Fruit fly (Drosophila melanogaster) whole organism, prepupa: ENCODE data around the gene CG3739.
A peak's percentile ranks its signal among the peaks of the same experiment; 100 is the strongest.

Source experiments
- Blimp-1 ChIP-seq: fragments of 200-800 bp; sonication (Bioruptor generic); optimal IDR thresholded peaks from 3 replicates; lab custom pipeline; 2017; ENCODE audit warnings: missing biosample characterization, missing genetic modification characterization, mild to moderate bottlenecking, moderate library complexity, missing genetic modification reagents
- CG10631 ChIP-seq: fragments of 200-800 bp; sonication (Bioruptor generic); optimal IDR thresholded peaks from 2 replicates; lab custom pipeline; 2016; ENCODE audit warnings: missing biosample characterization, missing genetic modification characterization
- CG10669 ChIP-seq: fragments of 200-800 bp; sonication (Bioruptor generic); optimal IDR thresholded peaks from 3 replicates; lab custom pipeline; 2018; ENCODE audit warnings: missing biosample characterization, mild to moderate bottlenecking, missing genetic modification characterization, moderate library complexity
- CG15336 ChIP-seq: fragments of 200-800 bp; sonication (Bioruptor generic); IDR thresholded peaks from 2 replicates; pipeline ENCODE4 v1.3.6; 2022; ENCODE audit warnings: missing biosample characterization, missing genetic modification characterization
- CG1621 ChIP-seq: fragments of 200-800 bp; sonication (Bioruptor generic); optimal IDR thresholded peaks from 3 replicates; lab custom pipeline; 2018; ENCODE audit warnings: missing biosample characterization, mild to moderate bottlenecking, missing genetic modification characterization
- CG3032 ChIP-seq: fragments of 200-800 bp; optimal IDR thresholded peaks from 2 replicates; lab custom pipeline; 2019; ENCODE audit warnings: missing biosample characterization, mild to moderate bottlenecking, missing genetic modification characterization, moderate library complexity
- CG31627 ChIP-seq: fragments of 200-800 bp; sonication (Bioruptor generic); optimal IDR thresholded peaks from 3 replicates; lab custom pipeline; 2016; ENCODE audit warnings: missing biosample characterization, missing genetic modification characterization
- CG32006 ChIP-seq: fragments of 200-800 bp; sonication (Bioruptor generic); optimal IDR thresholded peaks from 3 replicates; lab custom pipeline; 2017; ENCODE audit warnings: missing biosample characterization, mild to moderate bottlenecking, missing genetic modification characterization
- CG34406 ChIP-seq: fragments of 200-800 bp; sonication (Bioruptor generic); optimal IDR thresholded peaks from 3 replicates; lab custom pipeline; 2016; ENCODE audit warnings: missing biosample characterization, missing genetic modification characterization
- CG4318 ChIP-seq: fragments of 200-800 bp; sonication (Bioruptor generic); optimal IDR thresholded peaks from 3 replicates; lab custom pipeline; 2017; ENCODE audit warnings: missing biosample characterization, mild to moderate bottlenecking, missing genetic modification characterization
- CG6276 ChIP-seq: fragments of 200-800 bp; sonication (Bioruptor generic); optimal IDR thresholded peaks from 2 replicates; lab custom pipeline; 2017; ENCODE audit warnings: missing biosample characterization, mild to moderate bottlenecking, missing genetic modification characterization
- CG6808 ChIP-seq: fragments of 200-800 bp; sonication (Bioruptor generic); optimal IDR thresholded peaks from 3 replicates; lab custom pipeline; 2017; ENCODE audit warnings: missing biosample characterization, missing genetic modification characterization, mild to moderate bottlenecking, moderate library complexity, missing genetic modification reagents
- CG7368 ChIP-seq: fragments of 200-800 bp; sonication (Bioruptor generic); optimal IDR thresholded peaks from 3 replicates; lab custom pipeline; 2016; ENCODE audit warnings: missing biosample characterization, missing genetic modification characterization
- CG8119 ChIP-seq: fragments of 200-800 bp; sonication (Bioruptor generic); IDR thresholded peaks from 3 replicates; pipeline ENCODE4 v1.3.6; 2022; ENCODE audit warnings: missing biosample characterization, missing genetic modification characterization
- Eip75B ChIP-seq: fragments of 200-800 bp; sonication (Bioruptor generic); optimal IDR thresholded peaks from 3 replicates; lab custom pipeline; 2016; ENCODE audit warnings: missing biosample characterization, missing genetic modification characterization
- Gug ChIP-seq: fragments of 200-800 bp; sonication (Bioruptor generic); IDR thresholded peaks from 2 replicates; pipeline ENCODE4 v1.3.6; 2022; ENCODE audit warnings: missing biosample characterization, missing genetic modification characterization
- Hr38 ChIP-seq: sonication (Bioruptor generic); optimal IDR thresholded peaks from 2 replicates; lab custom pipeline; 2016; ENCODE audit warnings: missing biosample characterization, missing genetic modification characterization
- Hr4 ChIP-seq: fragments of 200-800 bp; sonication (Bioruptor generic); optimal IDR thresholded peaks from 3 replicates; lab custom pipeline; 2016; ENCODE audit warnings: missing biosample characterization, missing genetic modification characterization
- Met ChIP-seq: fragments of 200-800 bp; sonication (Bioruptor generic); optimal IDR thresholded peaks from 3 replicates; lab custom pipeline; 2016; ENCODE audit warnings: missing biosample characterization, missing genetic modification characterization
- OdsH ChIP-seq: fragments of 200-800 bp; sonication (Bioruptor generic); optimal IDR thresholded peaks from 3 replicates; lab custom pipeline; 2016; ENCODE audit warnings: missing biosample characterization, missing genetic modification characterization
- Sox14 ChIP-seq: fragments of 200-800 bp; sonication (Bioruptor generic); optimal IDR thresholded peaks from 3 replicates; lab custom pipeline; 2016; ENCODE audit warnings: missing biosample characterization, missing genetic modification characterization
- Sox15 ChIP-seq: fragments of 200-800 bp; sonication (Bioruptor generic); optimal IDR thresholded peaks from 3 replicates; lab custom pipeline; 2016; ENCODE audit warnings: missing biosample characterization, missing genetic modification characterization
- achi ChIP-seq: fragments of 200-800 bp; sonication (Bioruptor generic); optimal IDR thresholded peaks from 3 replicates; lab custom pipeline; 2016; ENCODE audit warnings: missing biosample characterization, missing genetic modification characterization
- dac ChIP-seq: fragments of 200-800 bp; sonication (Bioruptor generic); optimal IDR thresholded peaks from 2 replicates; lab custom pipeline; 2017; ENCODE audit warnings: missing biosample characterization, mild to moderate bottlenecking, missing genetic modification characterization
- dsx ChIP-seq: fragments of 200-800 bp; optimal IDR thresholded peaks from 3 replicates; lab custom pipeline; 2019; ENCODE audit warnings: missing biosample characterization, mild to moderate bottlenecking, missing genetic modification characterization, moderate library complexity; ENCODE audit not compliant: poor library complexity, severe bottlenecking
- eg ChIP-seq: fragments of 200-800 bp; sonication (Bioruptor generic); IDR thresholded peaks from 3 replicates; pipeline ENCODE4 v1.3.6; 2022; ENCODE audit warnings: missing biosample characterization, missing genetic modification characterization
- esn ChIP-seq: fragments of 200-800 bp; sonication (Bioruptor generic); optimal IDR thresholded peaks from 2 replicates; lab custom pipeline; 2016; ENCODE audit warnings: missing biosample characterization, mild to moderate bottlenecking, missing genetic modification characterization, moderate library complexity
- fd59A ChIP-seq: fragments of 200-800 bp; sonication (Bioruptor generic); optimal IDR thresholded peaks from 2 replicates; lab custom pipeline; 2017; ENCODE audit warnings: missing biosample characterization, mild to moderate bottlenecking, missing genetic modification characterization, missing genetic modification reagents
- fkh ChIP-seq: fragments of 200-800 bp; sonication (Bioruptor generic); optimal IDR thresholded peaks from 3 replicates; lab custom pipeline; 2017; ENCODE audit warnings: missing biosample characterization, mild to moderate bottlenecking, missing genetic modification characterization, moderate library complexity
- net ChIP-seq: fragments of 200-800 bp; sonication (Bioruptor generic); optimal IDR thresholded peaks from 3 replicates; lab custom pipeline; 2016; ENCODE audit warnings: missing biosample characterization, missing genetic modification characterization
- pdm3 ChIP-seq: fragments of 200-800 bp; sonication (Bioruptor generic); optimal IDR thresholded peaks from 3 replicates; lab custom pipeline; 2016; ENCODE audit warnings: missing biosample characterization, missing genetic modification characterization
- ss ChIP-seq, 2 experiments: fragments of 200-800 bp; sonication (Bioruptor generic); optimal IDR thresholded peaks; 2 replicates in 1 of 2; 3 replicates in 1 of 2; lab custom pipeline; 2017 to 2018; ENCODE audit warnings: mild to moderate bottlenecking in 2 of 2, missing biosample characterization in 2 of 2, missing genetic modification characterization in 2 of 2, moderate library complexity in 1 of 2
- svp ChIP-seq: fragments of 200-800 bp; sonication (Bioruptor generic); peaks from one replicate; lab custom pipeline; 2016; ENCODE audit warnings: missing biosample characterization, missing genetic modification characterization
- vri ChIP-seq: fragments of 200-800 bp; sonication (Bioruptor generic); optimal IDR thresholded peaks from 3 replicates; lab custom pipeline; 2016; ENCODE audit warnings: missing biosample characterization, mild to moderate bottlenecking, missing genetic modification characterization

Gene CG3739

DNA sequence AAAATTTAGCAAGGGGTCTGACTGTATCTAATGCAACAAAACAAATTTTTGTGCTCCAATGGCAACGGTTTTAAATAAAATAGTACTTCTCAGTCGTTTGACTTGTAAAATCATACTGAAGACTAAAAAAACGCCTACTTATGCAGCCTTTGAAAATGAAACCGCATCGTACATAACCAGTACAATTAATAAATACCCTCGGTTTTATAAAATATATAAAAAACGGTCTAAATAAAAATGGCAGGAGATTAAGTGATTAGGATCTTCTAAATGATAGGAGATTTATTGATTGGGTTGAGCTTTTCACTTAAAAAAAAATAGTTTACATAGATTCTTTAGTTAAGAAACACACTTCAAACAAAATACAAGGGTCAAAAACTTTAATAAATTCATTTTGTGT, 18.5 kb upstream of the CG3739 start, which contains the start of gene CG3581:
TSS of gene CG3581 (minus strand) at position 101 of the 400 bp plus-strand sequence.
- TF ChIP-seq CG32006 (GFP tag; lab: Kevin White, UChicago): no peak
- no peak for TF ChIP-seq dsx (GFP tag; lab: Kevin White, UChicago)
- no peak for TF ChIP-seq esn
- TF ChIP-seq ss (GFP tag; optimal IDR thresholded peaks at IDR 0.05; lab: Kevin White, UChicago): no peak
- no peak for TF ChIP-seq eg (GFP tag; lab: Robert Waterston, UW)
- TF ChIP-seq OdsH (GFP tag; lab: Kevin White, UChicago): no peak
- TF ChIP-seq CG10631: no peak

DNA sequence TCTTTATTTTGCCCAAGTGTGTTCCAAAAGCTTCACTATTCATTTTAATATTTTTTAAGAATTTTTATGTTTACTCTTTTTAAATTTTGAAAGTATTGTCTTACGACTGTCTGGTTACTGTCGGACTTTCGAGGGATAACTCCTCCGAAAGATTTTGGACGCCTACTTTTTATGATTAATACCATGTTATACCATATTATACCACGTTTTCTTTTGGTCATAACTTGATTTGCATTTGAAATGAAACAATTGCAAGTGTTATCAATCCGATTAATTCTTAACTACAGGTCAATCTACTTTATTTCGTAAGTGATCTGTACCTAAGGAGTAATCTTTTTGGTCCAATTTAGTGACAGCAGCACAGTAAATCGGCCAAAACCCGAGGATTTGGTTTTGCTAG, 17.2 kb upstream of the CG3739 start, which contains the start of gene CG31404:
TSS of gene CG31404 (minus strand) at position 101 of the 400 bp plus-strand sequence.
- TF ChIP-seq svp (GFP tag; lab: Kevin White, UChicago): no peak
- TF ChIP-seq fkh (GFP tag; lab: Kevin White, UChicago): no peak
- TF ChIP-seq CG4318 (GFP tag; lab: Kevin White, UChicago): no peak

DNA sequence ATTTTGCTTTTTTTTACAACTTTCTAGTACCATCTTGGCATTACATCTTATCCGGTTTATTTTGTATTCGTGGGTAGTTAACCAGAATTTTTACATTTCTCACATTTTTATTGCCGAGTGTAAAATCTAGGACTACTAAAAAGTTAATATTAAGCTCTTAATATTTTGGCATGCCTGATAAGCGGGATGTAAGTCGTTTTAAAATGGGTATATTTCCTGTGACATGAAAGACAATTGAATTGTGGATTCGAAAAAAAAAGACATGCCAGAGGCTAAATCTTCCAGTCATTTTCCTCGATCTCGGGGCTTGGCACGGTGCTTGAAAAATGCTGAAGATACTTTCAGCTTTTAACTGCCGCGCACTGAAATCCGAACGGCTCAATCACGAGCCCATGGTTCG, 16.0 kb upstream of the CG3739 start, which contains the start of gene CG31245:
TSS of gene CG31245 (minus strand) at position 101 of the 400 bp plus-strand sequence.
- TF ChIP-seq CG15336 (GFP tag; lab: Robert Waterston, UW): no peak
- TF ChIP-seq CG34406 (GFP tag; lab: Kevin White, UChicago): no peak
- no peak for TF ChIP-seq Gug
- TF ChIP-seq CG7368 (GFP tag; lab: Kevin White, UChicago): no peak
- TF ChIP-seq CG6276 (GFP tag; lab: Kevin White, UChicago): no peak
- no peak for TF ChIP-seq pdm3 (GFP tag; lab: Kevin White, UChicago)
- no peak for TF ChIP-seq CG31627 (GFP tag; lab: Kevin White, UChicago)
- TF ChIP-seq Met (GFP tag; lab: Kevin White, UChicago): no peak
- no peak for TF ChIP-seq Blimp-1 (GFP tag; lab: Kevin White, UChicago)
- TF ChIP-seq CG10669: no peak
- TF ChIP-seq achi: no peak

DNA sequence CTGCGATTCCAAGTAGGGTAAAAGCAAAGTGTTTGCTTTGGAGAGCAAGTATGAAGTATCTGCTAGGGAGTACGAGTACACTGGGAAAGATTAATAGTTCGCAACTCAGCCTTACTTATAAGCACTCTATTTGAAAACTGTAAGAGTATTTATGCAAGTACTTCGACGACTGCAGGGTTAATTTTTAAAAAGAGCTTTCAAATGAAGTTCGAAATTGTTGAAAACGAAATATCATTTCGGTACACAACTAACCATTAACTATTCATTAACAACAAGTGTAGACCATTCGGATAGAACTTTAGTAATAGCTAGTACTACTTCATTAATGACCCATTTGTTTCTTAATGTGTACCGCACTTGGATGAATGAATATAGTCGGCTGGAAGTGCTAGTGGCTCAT, 9.9 kb upstream of the CG3739 start:
- TF ChIP-seq CG32006 (GFP tag; lab: Kevin White, UChicago): peak; percentile 57
- no peak for TF ChIP-seq ss (GFP tag; optimal IDR thresholded peaks at IDR 0.05; lab: Kevin White, UChicago)
- TF ChIP-seq OdsH (GFP tag; lab: Kevin White, UChicago): peak; percentile 26
- TF ChIP-seq CG1621 (tag; lab: Kevin White, UChicago): no peak
- TF ChIP-seq net (GFP tag; lab: Kevin White, UChicago): no peak
- no peak for TF ChIP-seq Sox14 (GFP tag; lab: Kevin White, UChicago)
- peak; percentile 9 for TF ChIP-seq achi
- peak; percentile 39 for TF ChIP-seq Hr4
- TF ChIP-seq dsx (GFP tag; lab: Kevin White, UChicago): no peak
- TF ChIP-seq Gug: no peak
- TF ChIP-seq Eip75B (GFP tag; lab: Kevin White, UChicago): peak; percentile 15
- TF ChIP-seq CG8119 (GFP tag; lab: Robert Waterston, UW): no peak
- peak; percentile 41 for TF ChIP-seq CG10631
- no peak for TF ChIP-seq Hr38 (GFP tag; lab: Kevin White, UChicago)
- TF ChIP-seq CG3032 (tag; lab: Kevin White, UChicago): no peak
- TF ChIP-seq fd59A (GFP tag; lab: Kevin White, UChicago): no peak
- no peak for TF ChIP-seq Sox15 (GFP tag; lab: Kevin White, UChicago)
- TF ChIP-seq CG6808: no peak

DNA sequence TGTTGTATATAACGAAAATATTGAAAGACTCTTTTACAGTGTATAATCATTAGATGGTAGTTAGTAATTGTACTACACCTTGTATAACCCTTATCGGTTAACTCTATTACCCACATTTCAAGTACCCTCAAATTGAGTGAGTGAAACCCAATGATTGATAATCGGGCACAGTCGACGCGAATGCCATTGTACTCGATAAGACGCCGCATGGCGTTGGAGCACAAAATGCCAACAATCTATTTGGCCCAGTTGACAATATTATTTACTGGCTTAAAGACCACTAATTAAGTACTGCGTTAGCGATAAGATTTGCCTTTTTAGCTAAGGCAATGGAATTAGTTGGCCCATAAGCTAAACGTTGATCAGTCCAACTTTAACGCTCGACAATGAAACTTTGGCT, 5.6 kb upstream of the CG3739 start, which contains the start of gene CG3734:
TSS of gene CG3734 (plus strand) at position 254 of the 400 bp plus-strand sequence.
- TF ChIP-seq dac (no peak), vri (peak; percentile 73)
